Worm (Caenorhabditis elegans) whole organism, L3 larva: ENCODE results near the gene Y57G11C.1144.

Source experiments
- ceh-28 ChIP-seq: fragments of 150-350 bp; optimal IDR thresholded peaks from 2 replicates; lab custom pipeline; 2014; ENCODE audit warnings: missing biosample characterization, missing genetic modification reagents, missing genetic modification characterization
- egl-27 ChIP-seq: sonication (generic microtip); optimal IDR thresholded peaks from 4 replicates; lab custom pipeline; 2017; ENCODE audit warnings: missing biosample characterization, missing genetic modification reagents, missing genetic modification characterization
- elt-3 ChIP-seq, 3 experiments: fragments of 150-350 bp in 1 of 3; sonication (generic microtip) in 2 of 3; optimal IDR thresholded peaks; 2 replicates in 2 of 3; 4 replicates in 1 of 3; lab custom pipeline; 2014 to 2017; ENCODE audit warnings: missing biosample characterization in 3 of 3, missing genetic modification characterization in 3 of 3
- fos-1 ChIP-seq: fragments of 150-350 bp; optimal IDR thresholded peaks from 2 replicates; lab custom pipeline; 2014; ENCODE audit warnings: missing biosample characterization, missing genetic modification characterization
- lsy-12 ChIP-seq: sonication (generic microtip); optimal IDR thresholded peaks from 2 replicates; lab custom pipeline; 2016; ENCODE audit warnings: mild to moderate bottlenecking, missing genetic modification characterization, missing compliant biosample characterization
- unc-39 ChIP-seq: sonication (generic microtip); optimal IDR thresholded peaks from 4 replicates; lab custom pipeline; 2017; ENCODE audit warnings: missing biosample characterization, missing genetic modification characterization

DNA sequence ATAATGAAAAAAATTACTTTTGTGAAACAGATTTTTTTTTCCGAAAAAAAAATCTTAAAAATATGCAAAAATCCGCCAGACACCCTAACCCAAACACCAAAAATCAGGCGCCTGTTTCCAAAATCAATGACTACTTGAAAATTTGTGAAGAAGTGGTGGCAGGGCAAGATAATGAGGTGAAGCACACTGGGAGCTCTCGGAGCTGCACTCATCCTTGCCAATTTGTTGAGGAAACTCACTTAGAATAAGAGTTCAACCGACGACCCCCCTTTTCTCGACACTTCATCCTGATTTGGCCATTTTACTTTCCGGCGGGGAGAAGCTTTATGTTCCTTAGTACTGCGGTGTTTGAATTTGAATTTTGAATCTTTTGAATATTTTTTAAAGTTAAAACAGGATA, 41.1 kb downstream of the Y57G11C.1144 start:
- TF ChIP-seq fos-1 (tag; lab: Kevin White, UChicago) (no peak), ceh-28 (no peak), lsy-12 (tag; lab: Kevin White, UChicago) (no peak), elt-3 (tag; optimal IDR thresholded peaks at IDR 0.05; lab: Kevin White, UChicago) (no peak), egl-27 (no peak), unc-39 (tag; lab: Kevin White, UChicago) (no peak)
